Worm (Caenorhabditis elegans) whole organism, L1 larva: ENCODE results near the gene prmt-6.

Experiments
- ceh-82 ChIP-seq, 3 experiments: fragments of 150-350 bp in 1 of 3; sonication (generic microtip) in 2 of 3; optimal IDR thresholded peaks; 2 replicates each; lab custom pipeline; 2014 to 2017; ENCODE audit warnings: missing biosample characterization in 3 of 3, missing genetic modification characterization in 3 of 3
- elt-3 ChIP-seq, 6 experiments: fragments of 150-350 bp in 1 of 6; sonication (generic microtip); optimal IDR thresholded peaks; 2 replicates each; lab custom pipeline; 2017 to 2018; ENCODE audit warnings: missing biosample characterization in 6 of 6, missing genetic modification characterization in 6 of 6, inconsistent platforms in 1 of 6
- grh-1 ChIP-seq: fragments of 200-800 bp; sonication (Bioruptor generic); IDR thresholded peaks from 2 replicates; pipeline ENCODE4 v1.3.6; 2022; ENCODE audit warnings: missing genetic modification reagents, missing genetic modification characterization, missing compliant biosample characterization
- lin-39 ChIP-seq: fragments of 150-350 bp; optimal IDR thresholded peaks from 2 replicates; lab custom pipeline; 2014; ENCODE audit warnings: missing biosample characterization, missing genetic modification reagents, missing genetic modification characterization
- lsy-2 ChIP-seq, 2 experiments: fragments of 150-350 bp; optimal IDR thresholded peaks; 2 replicates each; lab custom pipeline; 2014; ENCODE audit warnings: missing biosample characterization in 2 of 2, missing genetic modification characterization in 2 of 2
- nhr-11 ChIP-seq: fragments of 150-350 bp; optimal IDR thresholded peaks from 2 replicates; lab custom pipeline; 2014; ENCODE audit warnings: missing biosample characterization, missing genetic modification characterization
- nhr-28 ChIP-seq: fragments of 150-350 bp; optimal IDR thresholded peaks from 2 replicates; lab custom pipeline; 2014; ENCODE audit warnings: missing biosample characterization, missing genetic modification characterization
- nhr-77 ChIP-seq: fragments of 150-350 bp; optimal IDR thresholded peaks from 2 replicates; lab custom pipeline; 2014; ENCODE audit warnings: missing biosample characterization, missing genetic modification characterization
- sptf-1 ChIP-seq: fragments of 150-350 bp; optimal IDR thresholded peaks from 2 replicates; lab custom pipeline; 2014; ENCODE audit warnings: missing biosample characterization, missing genetic modification characterization
- unc-62 ChIP-seq: fragments of 150-350 bp; optimal IDR thresholded peaks from 2 replicates; lab custom pipeline; 2014; ENCODE audit warnings: missing biosample characterization, missing genetic modification reagents, missing genetic modification characterization
- zip-4 ChIP-seq: fragments of 200-800 bp; sonication (Bioruptor generic); optimal IDR thresholded peaks from 2 replicates; lab custom pipeline; 2018; ENCODE audit warnings: mild to moderate bottlenecking, missing genetic modification characterization, moderate library complexity, missing compliant biosample characterization

ce11 chrIV:2140543-2140942 lies 9.8 kb downstream of the prmt-6 start, which contains the start of gene C54E4.12:
- TF ChIP-seq nhr-28 (tag; lab: Kevin White, UChicago): no peak
- TF ChIP-seq ceh-82 (tag; optimal IDR thresholded peaks at IDR 0.05; lab: Kevin White, UChicago): no peak
- TF ChIP-seq sptf-1 (tag; lab: Kevin White, UChicago): no peak
- TF ChIP-seq zip-4 (GFP tag; lab: Kevin White, UChicago): no peak
- TF ChIP-seq nhr-77 (tag; lab: Kevin White, UChicago): no peak
- TF ChIP-seq elt-3 (tag; optimal IDR thresholded peaks at IDR 0.05; lab: Kevin White, UChicago): no peak
- TF ChIP-seq grh-1 (GFP tag; lab: Robert Waterston, UW): no peak
- no peak for TF ChIP-seq nhr-11 (tag; lab: Kevin White, UChicago)
- no peak for TF ChIP-seq lin-39
- TF ChIP-seq lsy-2 (tag; optimal IDR thresholded peaks at IDR 0.05; lab: Kevin White, UChicago): no peak
- TF ChIP-seq unc-62: no peak
